Worm (Caenorhabditis elegans) whole organism, early embryonic: ENCODE data around the gene dsl-1.
"Not testable (repeated sequence)": the region's sequence is repeated elsewhere in the genome, so short reads cannot be mapped to it uniquely, and the experiment has no call there.

Experiments used
- B0310.2 ChIP-seq: sonication (generic microtip); optimal IDR thresholded peaks from 2 replicates; lab custom pipeline; 2016; ENCODE audit warnings: mild to moderate bottlenecking, missing genetic modification characterization, missing compliant biosample characterization
- F13C5.2 ChIP-seq: sonication (generic microtip); optimal IDR thresholded peaks from 2 replicates; lab custom pipeline; 2017; ENCODE audit warnings: mild to moderate bottlenecking, missing genetic modification characterization, inconsistent platforms, missing compliant biosample characterization
- aly-1 ChIP-seq: sonication (generic microtip); optimal IDR thresholded peaks from 2 replicates; lab custom pipeline; 2016; ENCODE audit warnings: missing genetic modification characterization, missing compliant biosample characterization
- ama-1 ChIP-seq: fragments of 150-350 bp; optimal IDR thresholded peaks from 2 replicates; lab custom pipeline; 2014
- ceh-13 ChIP-seq: fragments of 200-800 bp; sonication (Bioruptor generic); optimal IDR thresholded peaks from 2 replicates; lab custom pipeline; 2018; ENCODE audit warnings: mild to moderate bottlenecking, missing genetic modification characterization, missing compliant biosample characterization
- ceh-36 ChIP-seq: sonication (generic microtip); optimal IDR thresholded peaks from 2 replicates; lab custom pipeline; 2016; ENCODE audit warnings: missing genetic modification characterization, inconsistent platforms, missing compliant biosample characterization
- ets-7 ChIP-seq: sonication (generic microtip); optimal IDR thresholded peaks from 2 replicates; lab custom pipeline; 2016; ENCODE audit warnings: missing genotype, missing genetic modification characterization, missing compliant biosample characterization
- flt-1 ChIP-seq: fragments of 200-800 bp; sonication (Bioruptor generic); IDR thresholded peaks from 2 replicates; pipeline ENCODE4 v1.3.6; 2022; ENCODE audit warnings: missing genetic modification characterization, missing compliant biosample characterization
- hmbx-1 ChIP-seq: sonication (generic microtip); optimal IDR thresholded peaks from 2 replicates; lab custom pipeline; 2016; ENCODE audit warnings: mild to moderate bottlenecking, missing genetic modification characterization, missing compliant biosample characterization
- hmg-4 ChIP-seq: fragments of 200-800 bp; sonication (Bioruptor generic); optimal IDR thresholded peaks from 2 replicates; lab custom pipeline; 2018; ENCODE audit warnings: mild to moderate bottlenecking, missing genetic modification characterization, missing compliant biosample characterization
- hnd-1 ChIP-seq: sonication (generic microtip); optimal IDR thresholded peaks from 2 replicates; lab custom pipeline; 2016; ENCODE audit warnings: missing genetic modification characterization, missing compliant biosample characterization
- pes-1 ChIP-seq: fragments of 200-800 bp; sonication (Bioruptor generic); IDR thresholded peaks from 2 replicates; pipeline ENCODE4 v1.3.6; 2022; ENCODE audit warnings: missing genetic modification reagents, missing genetic modification characterization, missing compliant biosample characterization
- scrt-1 ChIP-seq: fragments of 200-800 bp; sonication (Bioruptor generic); IDR thresholded peaks from 2 replicates; pipeline ENCODE4 v1.3.6; 2022; ENCODE audit warnings: missing genetic modification characterization, missing compliant biosample characterization
- sea-1 ChIP-seq: fragments of 200-800 bp; sonication (Bioruptor generic); conservative IDR thresholded peaks from 2 replicates; pipeline ENCODE4 v1.3.6; 2022; ENCODE audit warnings: missing genetic modification characterization, missing compliant biosample characterization
- tbx-11 ChIP-seq: fragments of 200-800 bp; sonication (Bioruptor generic); IDR thresholded peaks from 2 replicates; pipeline ENCODE4 v1.3.6; 2022; ENCODE audit warnings: missing genetic modification characterization, missing compliant biosample characterization
- tbx-37 ChIP-seq: fragments of 200-800 bp; sonication (Bioruptor generic); conservative IDR thresholded peaks from 2 replicates; pipeline ENCODE4 v1.3.6; 2022; ENCODE audit warnings: missing genetic modification reagents, missing genetic modification characterization, missing compliant biosample characterization
- tra-4 ChIP-seq: sonication (generic microtip); optimal IDR thresholded peaks from 2 replicates; lab custom pipeline; 2017; ENCODE audit warnings: missing genetic modification characterization, missing compliant biosample characterization

Gene dsl-1

ce11 chrIV:1209813-1210212 lies 1.9 kb upstream of the dsl-1 start:
- TF ChIP-seq aly-1 (no peak), tra-4 (tag; lab: Kevin White, UChicago) (no peak), hmg-4 (GFP tag; lab: Kevin White, UChicago) (no peak), ets-7 (tag; lab: Kevin White, UChicago) (no peak), sea-1 (GFP tag; lab: Robert Waterston, UW) (no peak), tbx-37 (GFP tag; lab: Robert Waterston, UW) (no peak), pes-1 (GFP tag; lab: Robert Waterston, UW) (no peak), scrt-1 (GFP tag; lab: Robert Waterston, UW) (no peak), ama-1 (lab: Kevin White, UChicago) (no peak), ceh-13 (GFP tag; lab: Kevin White, UChicago) (no peak), hmbx-1 (tag; lab: Kevin White, UChicago) (no peak), flt-1 (GFP tag; lab: Robert Waterston, UW) (no peak), ceh-36 (no peak), tbx-11 (GFP tag; lab: Robert Waterston, UW) (no peak)

- no peak for TF ChIP-seq hnd-1 (tag; lab: Kevin White, UChicago)
- no peak for TF ChIP-seq scrt-1 (GFP tag; lab: Robert Waterston, UW)
- no peak for TF ChIP-seq ets-7 (tag; lab: Kevin White, UChicago)
- no peak for TF ChIP-seq hmbx-1 (tag; lab: Kevin White, UChicago)
- no peak for TF ChIP-seq tra-4 (tag; lab: Kevin White, UChicago)
- TF ChIP-seq ama-1 (lab: Kevin White, UChicago) = no peak
- no peak for TF ChIP-seq ceh-13 (GFP tag; lab: Kevin White, UChicago)
- TF ChIP-seq B0310.2 (tag; lab: Kevin White, UChicago) = no peak
- TF ChIP-seq F13C5.2 (tag; lab: Kevin White, UChicago) = no peak
- no peak for TF ChIP-seq tbx-37 (GFP tag; lab: Robert Waterston, UW)
- TF ChIP-seq hmg-4 (GFP tag; lab: Kevin White, UChicago) = no peak
- TF ChIP-seq sea-1 (GFP tag; lab: Robert Waterston, UW) = no peak
- TF ChIP-seq tbx-11 (GFP tag; lab: Robert Waterston, UW) = no peak
- TF ChIP-seq pes-1 (GFP tag; lab: Robert Waterston, UW) = no peak
- TF ChIP-seq ceh-36 = no peak
- TF ChIP-seq aly-1 = no peak
- TF ChIP-seq flt-1 (GFP tag; lab: Robert Waterston, UW) = no peak
Measured at ce11 chrIV:1209320-1209719, 1.4 kb upstream of the dsl-1 start.

ce11 chrIV:1204870-1205269 lies 3.0 kb downstream of the dsl-1 start, which contains the start of gene dsl-2:
Gene dsl-2 (minus strand): TSS chrIV:1204970.
- no peak for TF ChIP-seq ama-1 (lab: Kevin White, UChicago)
- TF ChIP-seq aly-1 = no peak
- no peak for TF ChIP-seq flt-1 (GFP tag; lab: Robert Waterston, UW)
- TF ChIP-seq tra-4 (tag; lab: Kevin White, UChicago) = no peak
- no peak for TF ChIP-seq ceh-36
- TF ChIP-seq tbx-11 (GFP tag; lab: Robert Waterston, UW) = no peak
- no peak for TF ChIP-seq F13C5.2 (tag; lab: Kevin White, UChicago)
- TF ChIP-seq hmg-4 (GFP tag; lab: Kevin White, UChicago) = no peak
- no peak for TF ChIP-seq ceh-13 (GFP tag; lab: Kevin White, UChicago)
- no peak for TF ChIP-seq hmbx-1 (tag; lab: Kevin White, UChicago)
- TF ChIP-seq ets-7 (tag; lab: Kevin White, UChicago) = no peak
- no peak for TF ChIP-seq B0310.2 (tag; lab: Kevin White, UChicago)
- TF ChIP-seq scrt-1 (GFP tag; lab: Robert Waterston, UW) = no peak
- no peak for TF ChIP-seq pes-1 (GFP tag; lab: Robert Waterston, UW)

- TF ChIP-seq ama-1 (lab: Kevin White, UChicago) = no peak
- TF ChIP-seq ceh-36 = no peak
- TF ChIP-seq ets-7 (tag; lab: Kevin White, UChicago) = no peak
Measured at ce11 chrIV:1199501-1199900, 8.4 kb downstream of the dsl-1 start.

ce11 chrIV:1192765-1193164 lies 15.1 kb downstream of the dsl-1 start, which contains the start of gene spl-3:
Gene spl-3 (plus strand): TSS chrIV:1193065.
- TF ChIP-seq hnd-1 (tag; lab: Kevin White, UChicago) (no peak), scrt-1 (GFP tag; lab: Robert Waterston, UW) (no peak), tbx-11 (GFP tag; lab: Robert Waterston, UW) (no peak), ceh-36 (no peak), aly-1 (no peak), B0310.2 (tag; lab: Kevin White, UChicago) (no peak), pes-1 (GFP tag; lab: Robert Waterston, UW) (no peak), sea-1 (GFP tag; lab: Robert Waterston, UW) (no peak), tbx-37 (GFP tag; lab: Robert Waterston, UW) (no peak), ama-1 (lab: Kevin White, UChicago) (no peak), ets-7 (tag; lab: Kevin White, UChicago) (no peak), tra-4 (tag; lab: Kevin White, UChicago) (no peak), hmbx-1 (tag; lab: Kevin White, UChicago) (no peak)

- TF ChIP-seq ets-7 (tag; lab: Kevin White, UChicago); hnd-1 (tag; lab: Kevin White, UChicago); scrt-1 (GFP tag; lab: Robert Waterston, UW): not testable (repeated sequence)
Measured at ce11 chrIV:1187502-1187901, 20.4 kb downstream of the dsl-1 start, which contains the start of gene mdt-20. Gene mdt-20 (plus strand): TSS chrIV:1187802.

- TF ChIP-seq ceh-36; F13C5.2 (tag; lab: Kevin White, UChicago); ama-1 (lab: Kevin White, UChicago): not testable (repeated sequence)
Measured at ce11 chrIV:1182292-1182691, 25.6 kb downstream of the dsl-1 start, which contains the start of gene rmif-2. Gene rmif-2 (plus strand): TSS chrIV:1182592.
